Fruit fly (Drosophila melanogaster): ENCODE data around the gene CG32266.

Gene CG32266

dm6 chr3L:3787595-3788151 lies 2.9 kb upstream of the CG32266 start (continued):
- TF ChIP-seq CG9876 (GFP tag; optimal IDR thresholded peaks at IDR 0.05) (no peak), CG6854 (GFP tag; optimal IDR thresholded peaks at IDR 0.05) (peak; percentile 57), btn (GFP tag; optimal IDR thresholded peaks at IDR 0.05) (no peak), CG5245 (GFP tag; optimal IDR thresholded peaks at IDR 0.05) (no peak), crp (GFP tag; optimal IDR thresholded peaks at IDR 0.05) (peak in 1 of 2 experiments; percentile 59), vfl (GFP tag; optimal IDR thresholded peaks at IDR 0.05) (no peak), CG7271 (tag; optimal IDR thresholded peaks at IDR 0.05) (no peak), CG17612 (GFP tag; IDR thresholded peaks at IDR 0.05) (no peak), TFAM (GFP tag; optimal IDR thresholded peaks at IDR 0.05) (no peak), Optix (GFP tag; IDR thresholded peaks at IDR 0.05) (no peak), Spps (tag; optimal IDR thresholded peaks at IDR 0.05) (peak; percentile 11), gt (GFP tag; IDR thresholded peaks at IDR 0.05) (no peak), Gsc (GFP tag; IDR thresholded peaks at IDR 0.05) (no peak), Drgx (GFP tag; IDR thresholded peaks at IDR 0.05) (0 out of 2 replicates have a peak, but pooled peaks have one; percentile 23), Sox102F (GFP tag; optimal IDR thresholded peaks at IDR 0.05) (no peak), Bdp1 (GFP tag; optimal IDR thresholded peaks at IDR 0.05) (peak; percentile 0), peb (GFP tag; IDR thresholded peaks at IDR 0.05) (no peak), Hr39 (optimal IDR thresholded peaks at IDR 0.05) (no peak), Myb (GFP tag; optimal IDR thresholded peaks at IDR 0.05) (peak; percentile 31), CG15011 (GFP tag; optimal IDR thresholded peaks at IDR 0.05) (no peak), CG16779 (GFP tag; IDR thresholded peaks at IDR 0.05) (no peak), Mrtf (GFP tag; IDR thresholded peaks at IDR 0.05) (no peak), eyg (GFP tag; optimal IDR thresholded peaks at IDR 0.05) (no peak), CG10366 (GFP tag; IDR thresholded peaks at IDR 0.05) (no peak), Dip2 (GFP tag; IDR thresholded peaks at IDR 0.05) (no peak), pzg (GFP tag; optimal IDR thresholded peaks at IDR 0.05) (peak; percentile 78), CG31224 (GFP tag; IDR thresholded peaks at IDR 0.05) (no peak), Ada2b (GFP tag; IDR thresholded peaks at IDR 0.05) (no peak), CG18011 (GFP tag; optimal IDR thresholded peaks at IDR 0.05) (peak; percentile 93), Elba2 (GFP tag; optimal IDR thresholded peaks at IDR 0.05) (peak; percentile 42), Side (GFP tag; optimal IDR thresholded peaks at IDR 0.05) (peak; percentile 11), Ptx1 (GFP tag; IDR thresholded peaks at IDR 0.05) (no peak), Opbp (GFP tag; IDR thresholded peaks at IDR 0.05; ENCODE audit: partially characterized antibody) (peak; percentile 74), unc-4 (GFP tag; IDR thresholded peaks at IDR 0.05; ENCODE audit: partially characterized antibody) (no peak; the same call in 1 of the 2 replicates), sens-2 (GFP tag; IDR thresholded peaks at IDR 0.05) (no peak), CG30403 (GFP tag; optimal IDR thresholded peaks at IDR 0.05) (no peak), lilli (GFP tag; optimal IDR thresholded peaks at IDR 0.05) (no peak), yki (optimal IDR thresholded peaks at IDR 0.05) (no peak), CG13123 (GFP tag; optimal IDR thresholded peaks at IDR 0.05) (no peak), h (optimal IDR thresholded peaks at IDR 0.05) (no peak), ac (GFP tag; optimal IDR thresholded peaks at IDR 0.05) (no peak), hkb (optimal IDR thresholded peaks at IDR 0.05) (no peak), hkb (GFP tag; IDR thresholded peaks at IDR 0.05) (peak; percentile 56), nmo (GFP tag; optimal IDR thresholded peaks at IDR 0.05) (peak; percentile 44), B-H2 (GFP tag; optimal IDR thresholded peaks at IDR 0.05) (peak; percentile 37), CG17385 (GFP tag; optimal IDR thresholded peaks at IDR 0.05) (peak; percentile 32), CG31388 (GFP tag; optimal IDR thresholded peaks at IDR 0.05) (no peak), CG13287 (GFP tag; IDR thresholded peaks at IDR 0.05; ENCODE audit: partially characterized antibody) (peak; percentile 48), salm (tag; optimal IDR thresholded peaks at IDR 0.05) (peak; percentile 33), caup (GFP tag; optimal IDR thresholded peaks at IDR 0.05; ENCODE audit: severe bottlenecking) (peak; percentile 54), so (GFP tag; IDR thresholded peaks at IDR 0.05) (no peak), HLH54F (GFP tag; optimal IDR thresholded peaks at IDR 0.05) (no peak), Pdp1 (GFP tag; optimal IDR thresholded peaks at IDR 0.05) (peak in 1 of 2 experiments; percentile 31)

Data from whole organism, embryonic.